Worm (Caenorhabditis elegans): Measurements from ENCODE around the gene T22B7.3.

ce11 chrX:5686065-5686464, 38.9 kb downstream of the T22B7.3 start, which contains the start of gene set-20:
- no peak for TF ChIP-seq nhr-76 (tag; optimal IDR thresholded peaks at IDR 0.05)
- TF ChIP-seq fkh-2 (tag; optimal IDR thresholded peaks at IDR 0.05) = no peak
- no peak for TF ChIP-seq ztf-11 (tag; optimal IDR thresholded peaks at IDR 0.05)
- TF ChIP-seq fos-1 (tag; optimal IDR thresholded peaks at IDR 0.05) = peak; percentile 71
- TF ChIP-seq nhr-43 (tag; optimal IDR thresholded peaks at IDR 0.05; ENCODE audit: poor library complexity, severe bottlenecking) = peak; percentile 12
- TF ChIP-seq ZK546.5 (tag; optimal IDR thresholded peaks at IDR 0.05) = no peak
- no peak for TF ChIP-seq fkh-10 (GFP tag; optimal IDR thresholded peaks at IDR 0.05)
- no peak for TF ChIP-seq egl-27 (tag; optimal IDR thresholded peaks at IDR 0.05)

Measured in whole organism, L3 larva.